Fruit fly (Drosophila melanogaster): ENCODE measurements around the gene ac.

Gene ac

dm6 chrX:350266-350665 lies 19.6 kb upstream of the ac start, which contains the start of gene CG43181:
Gene CG43181, plus strand, starts transcription at chrX:350566.
- no peak for TF ChIP-seq h (GFP tag; optimal IDR thresholded peaks at IDR 0.05)
- no peak for TF ChIP-seq Vsx2 (GFP tag; optimal IDR thresholded peaks at IDR 0.05; ENCODE audit: partially characterized antibody)
- TF ChIP-seq GATAd (GFP tag; optimal IDR thresholded peaks at IDR 0.05) = no peak
- no peak for TF ChIP-seq Dif (GFP tag; optimal IDR thresholded peaks at IDR 0.05; ENCODE audit: partially characterized antibody)
- no peak for TF ChIP-seq dsf (GFP tag; optimal IDR thresholded peaks at IDR 0.05; ENCODE audit: borderline replicate concordance)
- TF ChIP-seq rgr (GFP tag; optimal IDR thresholded peaks at IDR 0.05) = no peak

dm6 chrX:350970-351369 lies 18.9 kb upstream of the ac start:
- TF ChIP-seq CrebA (GFP tag; optimal IDR thresholded peaks at IDR 0.05; ENCODE audit: borderline replicate concordance) (no peak), Myc (optimal IDR thresholded peaks at IDR 0.05) (no peak), GATAd (GFP tag; optimal IDR thresholded peaks at IDR 0.05) (no peak)

- TF ChIP-seq ey (GFP tag; optimal IDR thresholded peaks at IDR 0.05) (no peak), sage (GFP tag; optimal IDR thresholded peaks at IDR 0.05) (no peak)
Observed at dm6 chrX:351599-351998, 18.2 kb upstream of the ac start.

- no peak for TF ChIP-seq Hr83 (GFP tag; optimal IDR thresholded peaks at IDR 0.05; ENCODE audit: poor library complexity, severe bottlenecking)
- TF ChIP-seq lola (GFP tag; optimal IDR thresholded peaks at IDR 0.05) = no peak
- no peak for TF ChIP-seq h (GFP tag; optimal IDR thresholded peaks at IDR 0.05)
- no peak for TF ChIP-seq CG9705 (GFP tag; optimal IDR thresholded peaks at IDR 0.05)
- TF ChIP-seq Rel (GFP tag; optimal IDR thresholded peaks at IDR 0.05) = no peak
- no peak for TF ChIP-seq Rel (tag; optimal IDR thresholded peaks at IDR 0.05)
- no peak for TF ChIP-seq brk (GFP tag; optimal IDR thresholded peaks at IDR 0.05)
- no peak for TF ChIP-seq Jra (GFP tag; optimal IDR thresholded peaks at IDR 0.05)
- TF ChIP-seq Hr78 (GFP tag; optimal IDR thresholded peaks at IDR 0.05) = no peak
- TF ChIP-seq foxo (GFP tag; optimal IDR thresholded peaks at IDR 0.05) = no peak
- no peak for TF ChIP-seq fru (GFP tag; optimal IDR thresholded peaks at IDR 0.05)
- no peak for TF ChIP-seq Hnf4 (GFP tag; optimal IDR thresholded peaks at IDR 0.05)
- no peak for TF ChIP-seq dmrt93B (GFP tag; optimal IDR thresholded peaks at IDR 0.05)
Observed at dm6 chrX:352767-353166, 17.1 kb upstream of the ac start, which contains the start of gene CG43182. Gene CG43182, plus strand, starts transcription at chrX:353067.

- no peak for TF ChIP-seq HLH106 (tag; optimal IDR thresholded peaks at IDR 0.05)
- TF ChIP-seq jim (GFP tag; optimal IDR thresholded peaks at IDR 0.05) = no peak
- no peak for TF ChIP-seq Mio (GFP tag; optimal IDR thresholded peaks at IDR 0.05)
- no peak for TF ChIP-seq lola (GFP tag; optimal IDR thresholded peaks at IDR 0.05)
Observed at dm6 chrX:353929-354515, 15.8 kb upstream of the ac start.

- no peak for TF ChIP-seq tai (GFP tag; optimal IDR thresholded peaks at IDR 0.05)
- no peak for TF ChIP-seq Abd-B (GFP tag; optimal IDR thresholded peaks at IDR 0.05)
- TF ChIP-seq dl (GFP tag; optimal IDR thresholded peaks at IDR 0.05; ENCODE audit: insufficient read depth in 1 of 2, partially characterized antibody in 2 of 2) = no peak
- TF ChIP-seq rgr (GFP tag; optimal IDR thresholded peaks at IDR 0.05) = no peak
- no peak for TF ChIP-seq usp (GFP tag; optimal IDR thresholded peaks at IDR 0.05)
- TF ChIP-seq sv (GFP tag; optimal IDR thresholded peaks at IDR 0.05) = no peak
- TF ChIP-seq CG32264 (GFP tag; optimal IDR thresholded peaks at IDR 0.05) = no peak
- TF ChIP-seq Hr83 (GFP tag; optimal IDR thresholded peaks at IDR 0.05; ENCODE audit: poor library complexity, severe bottlenecking) = no peak
- TF ChIP-seq GATAd (GFP tag; optimal IDR thresholded peaks at IDR 0.05) = no peak
- no peak for TF ChIP-seq Sp1 (GFP tag; optimal IDR thresholded peaks at IDR 0.05)
- no peak for TF ChIP-seq foxo (GFP tag; optimal IDR thresholded peaks at IDR 0.05)
- no peak for TF ChIP-seq pan (optimal IDR thresholded peaks at IDR 0.05)
- TF ChIP-seq fru (GFP tag; optimal IDR thresholded peaks at IDR 0.05) = no peak
- no peak for TF ChIP-seq Dif (GFP tag; optimal IDR thresholded peaks at IDR 0.05; ENCODE audit: partially characterized antibody)
- no peak for TF ChIP-seq dsf (GFP tag; optimal IDR thresholded peaks at IDR 0.05; ENCODE audit: borderline replicate concordance)
Observed at dm6 chrX:356232-356631, 13.6 kb upstream of the ac start, which contains the start of gene y. Gene y, plus strand, starts transcription at chrX:356509.

Measured in whole organism, wandering third instar larva.